Fruit fly (Drosophila melanogaster): Measurements from ENCODE around the gene Arp5.
A peak's percentile ranks its signal among the peaks of the same experiment; 100 is the strongest.

The Arp5 gene

dm6 chr3R:18168398-18168797 lies 16.9 kb upstream of the Arp5 start (continued):
- TF ChIP-seq mirr (GFP tag; optimal IDR thresholded peaks at IDR 0.05): no peak
- no peak for TF ChIP-seq CG7271 (tag; optimal IDR thresholded peaks at IDR 0.05)
- no peak for TF ChIP-seq nerfin-1 (tag; optimal IDR thresholded peaks at IDR 0.05)
- TF ChIP-seq psq (GFP tag; optimal IDR thresholded peaks at IDR 0.05): no peak
- TF ChIP-seq jing (GFP tag; optimal IDR thresholded peaks at IDR 0.05): no peak
- TF ChIP-seq D19B (GFP tag; optimal IDR thresholded peaks at IDR 0.05): peak; percentile 27
- TF ChIP-seq CG9876 (GFP tag; optimal IDR thresholded peaks at IDR 0.05): peak; percentile 2
- TF ChIP-seq CG10543 (GFP tag; optimal IDR thresholded peaks at IDR 0.05): peak; percentile 73
- TF ChIP-seq mam (GFP tag; optimal IDR thresholded peaks at IDR 0.05): peak; percentile 21
- no peak for TF ChIP-seq sd (tag; optimal IDR thresholded peaks at IDR 0.05)
- peak; percentile 4 for TF ChIP-seq CG10209 (GFP tag; optimal IDR thresholded peaks at IDR 0.05)
- TF ChIP-seq so (GFP tag; IDR thresholded peaks at IDR 0.05): 0 out of 3 replicates have a peak, but pooled peaks have one; percentile 8
- TF ChIP-seq dimm (GFP tag; IDR thresholded peaks at IDR 0.05): no peak
- no peak for TF ChIP-seq grau (tag; optimal IDR thresholded peaks at IDR 0.05)
- TF ChIP-seq danr (GFP tag; IDR thresholded peaks at IDR 0.05): no peak
- TF ChIP-seq stc (GFP tag; IDR thresholded peaks at IDR 0.05): no peak
- TF ChIP-seq CG12391 (tag; optimal IDR thresholded peaks at IDR 0.05): peak; percentile 31
- no peak for TF ChIP-seq crol (GFP tag; IDR thresholded peaks at IDR 0.05)
- TF ChIP-seq Sox100B (GFP tag; optimal IDR thresholded peaks at IDR 0.05): no peak
- no peak for TF ChIP-seq Hsf (GFP tag; optimal IDR thresholded peaks at IDR 0.05)
- peak; percentile 38; the same call in 1 of the 4 replicates for TF ChIP-seq Gug (GFP tag; IDR thresholded peaks at IDR 0.05)
- peak; percentile 37 for TF ChIP-seq CG17359 (tag; optimal IDR thresholded peaks at IDR 0.05)
- no peak for TF ChIP-seq CG17829 (tag; optimal IDR thresholded peaks at IDR 0.05)
- no peak for TF ChIP-seq Hey (tag; optimal IDR thresholded peaks at IDR 0.05)
- TF ChIP-seq odd (GFP tag; optimal IDR thresholded peaks at IDR 0.05): no peak
- TF ChIP-seq vvl (GFP tag; IDR thresholded peaks at IDR 0.05): peak; percentile 62
- no peak for TF ChIP-seq Gsc (GFP tag; IDR thresholded peaks at IDR 0.05)
- no peak for TF ChIP-seq aop (GFP tag; IDR thresholded peaks at IDR 0.05)
- TF ChIP-seq NfI (GFP tag; optimal IDR thresholded peaks at IDR 0.05): peak; percentile 45
- no peak for TF ChIP-seq CG10321 (GFP tag; IDR thresholded peaks at IDR 0.05)
- TF ChIP-seq CG14441 (GFP tag; IDR thresholded peaks at IDR 0.05): peak; percentile 37; the same call in 1 of the 2 replicates
- peak; percentile 7 for TF ChIP-seq ATbp (GFP tag; optimal IDR thresholded peaks at IDR 0.05)
- TF ChIP-seq wek (GFP tag; optimal IDR thresholded peaks at IDR 0.05): no peak
- no peak for TF ChIP-seq CG4360 (GFP tag; IDR thresholded peaks at IDR 0.05)
- TF ChIP-seq bbx (GFP tag; IDR thresholded peaks at IDR 0.05; ENCODE audit: partially characterized antibody): no peak
- no peak for TF ChIP-seq Opbp (GFP tag; IDR thresholded peaks at IDR 0.05; ENCODE audit: partially characterized antibody)
- TF ChIP-seq dmrt99B (tag; optimal IDR thresholded peaks at IDR 0.05): no peak
- peak; percentile 56 for TF ChIP-seq CG2678 (tag; optimal IDR thresholded peaks at IDR 0.05)
- TF ChIP-seq D (optimal IDR thresholded peaks at IDR 0.05): no peak
- no peak for TF ChIP-seq D (GFP tag; optimal IDR thresholded peaks at IDR 0.05)
- TF ChIP-seq Drgx (GFP tag; IDR thresholded peaks at IDR 0.05): peak; percentile 29; the same call in 1 of the 2 replicates
- TF ChIP-seq her (GFP tag; optimal IDR thresholded peaks at IDR 0.05): peak; percentile 34
- TF ChIP-seq CG31388 (GFP tag; optimal IDR thresholded peaks at IDR 0.05): no peak
- TF ChIP-seq Xbp1 (GFP tag; optimal IDR thresholded peaks at IDR 0.05): no peak
- peak in 1 of 2 experiments; percentile 12 for TF ChIP-seq bsh (GFP tag; optimal IDR thresholded peaks at IDR 0.05)
- TF ChIP-seq lilli (GFP tag; optimal IDR thresholded peaks at IDR 0.05): peak; percentile 11
- no peak for TF ChIP-seq Atf-2 (GFP tag; optimal IDR thresholded peaks at IDR 0.05)
- no peak for TF ChIP-seq CG9609 (GFP tag; optimal IDR thresholded peaks at IDR 0.05)
- TF ChIP-seq CG13287 (GFP tag; IDR thresholded peaks at IDR 0.05; ENCODE audit: partially characterized antibody): peak; percentile 15; the same call in 1 of the 2 replicates
- TF ChIP-seq HHEX (GFP tag; optimal IDR thresholded peaks at IDR 0.05): no peak
- TF ChIP-seq bowl (GFP tag; IDR thresholded peaks at IDR 0.05): no peak
